Worm (Caenorhabditis elegans): ENCODE data around the gene T11F9.14.

- TF ChIP-seq ces-1 (GFP tag; optimal IDR thresholded peaks at IDR 0.05) (peak; percentile 94), ceh-43 (GFP tag; optimal IDR thresholded peaks at IDR 0.05) (no peak), nhr-28 (tag; optimal IDR thresholded peaks at IDR 0.05) (no peak), M03D4.4 (tag; optimal IDR thresholded peaks at IDR 0.05) (no peak)
Measured at ce11 chrV:11446297-11446696, 34.3 kb downstream of the T11F9.14 start, which contains the start of gene mig-17.
